Worm (Caenorhabditis elegans) whole organism, midembryonic: Measurements from ENCODE around the gene nra-1.

ENCODE experiments used
- cog-1 ChIP-seq: sonication (generic microtip); optimal IDR thresholded peaks from 2 replicates; lab custom pipeline; 2016; ENCODE audit warnings: missing genetic modification characterization, missing compliant biosample characterization
- flt-1 ChIP-seq: fragments of 200-800 bp; sonication (Bioruptor generic); IDR thresholded peaks from 2 replicates; pipeline ENCODE4 v1.3.6; 2022; ENCODE audit warnings: missing genetic modification characterization, missing compliant biosample characterization
- klf-2 ChIP-seq: fragments of 200-800 bp; sonication (Bioruptor generic); conservative IDR thresholded peaks from 2 replicates; pipeline ENCODE4 v1.3.6; 2022; ENCODE audit warnings: missing genetic modification reagents, missing genetic modification characterization, missing compliant biosample characterization
- med-1 ChIP-seq: sonication (generic microtip); optimal IDR thresholded peaks from 2 replicates; lab custom pipeline; 2017; ENCODE audit warnings: missing genetic modification characterization, mild to moderate bottlenecking, missing compliant biosample characterization, antibody characterized with exemption, missing genetic modification reagents; ENCODE audit not compliant: insufficient read depth
- ref-1 ChIP-seq: fragments of 200-800 bp; sonication (Bioruptor generic); conservative IDR thresholded peaks from 2 replicates; pipeline ENCODE4 v1.3.6; 2022; ENCODE audit warnings: missing genetic modification reagents, missing genetic modification characterization, missing compliant biosample characterization
- tab-1 ChIP-seq: fragments of 200-800 bp; sonication (Bioruptor generic); IDR thresholded peaks from 2 replicates; pipeline ENCODE4 v1.3.6; 2022; ENCODE audit warnings: missing genetic modification characterization, missing compliant biosample characterization
- ztf-23 ChIP-seq: fragments of 200-800 bp; sonication (Bioruptor generic); IDR thresholded peaks from 2 replicates; pipeline ENCODE4 v1.3.6; 2022; ENCODE audit warnings: missing genetic modification reagents, missing genetic modification characterization, missing compliant biosample characterization
- ztf-29 ChIP-seq: fragments of 200-800 bp; sonication (Bioruptor generic); IDR thresholded peaks from 2 replicates; pipeline ENCODE4 v1.3.6; 2022; ENCODE audit warnings: missing genetic modification reagents, missing genetic modification characterization, missing compliant biosample characterization

DNA sequence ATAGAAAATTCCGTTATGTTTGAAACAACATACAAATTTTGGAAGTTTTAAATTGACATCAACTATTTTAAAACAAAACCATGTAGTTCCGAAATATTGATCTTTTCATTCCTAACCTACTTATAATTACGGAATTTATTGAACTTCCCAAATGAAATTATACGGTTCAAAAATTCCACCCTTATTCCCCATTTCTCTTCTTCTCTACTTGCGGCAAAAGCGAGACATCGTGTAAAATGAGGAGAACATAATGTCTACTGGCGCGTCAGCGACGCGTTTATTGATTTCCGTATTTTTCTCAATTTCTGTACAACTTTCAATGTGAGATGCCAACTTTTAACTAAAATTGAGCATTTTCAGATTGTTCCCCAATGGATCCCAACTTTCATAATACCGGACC is 44.8 kb upstream of the nra-1 start, which contains the start of gene ceh-88:
- TF ChIP-seq ref-1: no peak
- no peak for TF ChIP-seq flt-1 (GFP tag; lab: Robert Waterston, UW)
- TF ChIP-seq tab-1 (GFP tag; lab: Robert Waterston, UW): no peak
- no peak for TF ChIP-seq klf-2 (GFP tag; lab: Robert Waterston, UW)
- TF ChIP-seq ztf-23 (GFP tag; lab: Robert Waterston, UW): no peak
- TF ChIP-seq cog-1 (tag; lab: Kevin White, UChicago): no peak
- TF ChIP-seq ztf-29: no peak
- no peak for TF ChIP-seq med-1 (GFP tag; lab: Kevin White, UChicago)
